Worm (Caenorhabditis elegans) whole organism, L1 larva: ENCODE results near the gene srz-25.

ENCODE experiments used
- egl-27 ChIP-seq, 2 experiments: fragments of 150-350 bp in 1 of 2; sonication (generic microtip); optimal IDR thresholded peaks; 3 replicates each; lab custom pipeline; 2017 to 2018; ENCODE audit warnings: missing biosample characterization in 2 of 2, missing genetic modification characterization in 2 of 2, missing genetic modification reagents in 2 of 2
- lsy-2 ChIP-seq, 2 experiments: fragments of 150-350 bp; optimal IDR thresholded peaks; 2 replicates each; lab custom pipeline; 2014; ENCODE audit warnings: missing biosample characterization in 2 of 2, missing genetic modification characterization in 2 of 2
- mdl-1 ChIP-seq, 2 experiments: fragments of 150-350 bp; optimal IDR thresholded peaks; 2 replicates each; lab custom pipeline; 2014 to 2017; ENCODE audit warnings: missing biosample characterization in 2 of 2, missing genetic modification characterization in 2 of 2, inconsistent platforms in 1 of 2
- nhr-11 ChIP-seq: fragments of 150-350 bp; optimal IDR thresholded peaks from 2 replicates; lab custom pipeline; 2014; ENCODE audit warnings: missing biosample characterization, missing genetic modification characterization
- nhr-237 ChIP-seq: fragments of 150-350 bp; optimal IDR thresholded peaks from 2 replicates; lab custom pipeline; 2014; ENCODE audit warnings: missing biosample characterization, missing genetic modification characterization
- nhr-71 ChIP-seq: sonication (generic microtip); optimal IDR thresholded peaks from 2 replicates; lab custom pipeline; 2016; ENCODE audit warnings: mild to moderate bottlenecking, missing genetic modification characterization, moderate library complexity, missing compliant biosample characterization
- skn-1 ChIP-seq: fragments of 150-350 bp; optimal IDR thresholded peaks from 2 replicates; lab custom pipeline; 2014; ENCODE audit warnings: missing biosample characterization, missing genetic modification characterization
- unc-86 ChIP-seq: sonication (generic microtip); optimal IDR thresholded peaks from 2 replicates; lab custom pipeline; 2016; ENCODE audit warnings: missing genetic modification characterization, missing compliant biosample characterization

- no peak for TF ChIP-seq nhr-237
- no peak for TF ChIP-seq nhr-11
- no peak for TF ChIP-seq mdl-1 (tag; optimal IDR thresholded peaks at IDR 0.05; lab: Kevin White, UChicago)
- no peak for TF ChIP-seq unc-86 (tag; lab: Kevin White, UChicago)
- no peak for TF ChIP-seq lsy-2 (tag; optimal IDR thresholded peaks at IDR 0.05; lab: Kevin White, UChicago)
- TF ChIP-seq nhr-71 (tag; lab: Kevin White, UChicago) = no peak
- TF ChIP-seq skn-1 = no peak
- no peak for TF ChIP-seq egl-27 (tag; optimal IDR thresholded peaks at IDR 0.05; lab: Kevin White, UChicago)
Measured at ce11 chrV:17551396-17551795, 11.0 kb downstream of the srz-25 start.
